Fruit fly (Drosophila melanogaster): ENCODE results near the gene CheB38a.

CheB38a gene

DNA sequence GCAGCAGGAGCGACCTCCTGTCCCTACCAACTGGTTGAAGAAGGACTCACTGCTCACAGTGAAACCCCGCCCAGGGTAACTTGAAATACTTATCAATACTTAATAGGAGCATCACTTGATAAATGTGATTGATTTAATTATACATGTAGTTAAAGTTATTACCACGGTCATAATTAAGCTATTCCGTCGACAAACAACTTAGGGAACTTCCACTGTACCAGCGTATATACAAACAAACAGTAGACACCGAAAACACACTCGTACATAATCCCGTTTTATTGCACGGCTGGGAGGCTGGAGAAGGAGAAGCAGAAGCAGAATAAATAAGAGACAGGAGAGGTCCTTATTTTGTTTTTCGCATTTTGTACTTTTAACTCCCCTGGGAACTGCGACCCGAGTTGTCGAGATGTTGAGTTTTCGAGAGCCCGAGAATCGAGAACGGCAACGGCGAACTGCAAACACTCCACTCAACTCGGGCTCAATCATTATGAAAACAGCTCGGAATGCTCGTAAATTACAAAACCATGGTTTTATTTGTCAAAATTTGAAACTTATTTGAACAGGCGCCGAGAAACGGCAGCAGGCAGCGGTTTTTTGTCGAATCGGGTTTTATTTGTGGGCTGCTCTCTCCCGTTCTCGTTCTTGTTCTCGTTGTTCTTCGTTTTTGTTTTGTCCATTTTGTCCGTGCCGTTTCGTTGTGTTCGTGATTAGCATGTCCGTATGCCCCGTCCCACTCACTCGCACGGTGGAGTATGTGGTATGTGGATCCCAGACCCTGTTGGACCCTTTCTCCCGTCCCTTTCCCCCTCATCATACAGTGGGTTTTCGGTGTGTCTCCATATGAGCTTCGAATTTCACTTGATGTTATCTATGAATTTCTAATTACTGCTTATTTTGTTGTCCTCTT, 18.1 kb downstream of the CheB38a start (continued):
- TF ChIP-seq en (GFP tag; optimal IDR thresholded peaks at IDR 0.05): peak; percentile 71
- TF ChIP-seq CG4360 (GFP tag; IDR thresholded peaks at IDR 0.05): peak; percentile 51; the same call in 1 of the 2 replicates
- peak; percentile 63 for TF ChIP-seq CG14050 (GFP tag; IDR thresholded peaks at IDR 0.05)
- peak; percentile 75 for TF ChIP-seq dmrt99B (tag; optimal IDR thresholded peaks at IDR 0.05)
- peak; percentile 62 for TF ChIP-seq CG12744 (GFP tag; optimal IDR thresholded peaks at IDR 0.05)
- peak; percentile 99 for TF ChIP-seq Med (GFP tag)
- 0 out of 2 replicates have a peak, but pooled peaks have one; percentile 21 for TF ChIP-seq wor (GFP tag; IDR thresholded peaks at IDR 0.05)
- TF ChIP-seq CG2875 (GFP tag; optimal IDR thresholded peaks at IDR 0.05): no peak
- TF ChIP-seq Oli (tag; optimal IDR thresholded peaks at IDR 0.05): peak; percentile 64
- peak; percentile 75 for TF ChIP-seq tgo (GFP tag; IDR thresholded peaks at IDR 0.05)
- TF ChIP-seq ara (GFP tag; IDR thresholded peaks at IDR 0.05): peak; percentile 73
- TF ChIP-seq gt (GFP tag; IDR thresholded peaks at IDR 0.05): no peak
- TF ChIP-seq fd3F (GFP tag; optimal IDR thresholded peaks at IDR 0.05): peak; percentile 66
- peak; percentile 68 for TF ChIP-seq CG33213 (GFP tag; optimal IDR thresholded peaks at IDR 0.05)
- TF ChIP-seq CG10147 (GFP tag; optimal IDR thresholded peaks at IDR 0.05): peak; percentile 78
- TF ChIP-seq Atf3 (GFP tag; optimal IDR thresholded peaks at IDR 0.05): peak; percentile 18
- TF ChIP-seq CG8290 (GFP tag; optimal IDR thresholded peaks at IDR 0.05): no peak
- TF ChIP-seq CG8290 (tag; optimal IDR thresholded peaks at IDR 0.05): peak in 1 of 2 experiments; percentile 96
- TF ChIP-seq Dad (GFP tag; optimal IDR thresholded peaks at IDR 0.05): peak; percentile 67
- TF ChIP-seq ro (GFP tag; IDR thresholded peaks at IDR 0.05): 0 out of 2 replicates have a peak, but pooled peaks have one; percentile 30
- TF ChIP-seq CG18619 (GFP tag; optimal IDR thresholded peaks at IDR 0.05): peak; percentile 66
- peak; percentile 72 for TF ChIP-seq CG11398 (GFP tag; optimal IDR thresholded peaks at IDR 0.05)
- no peak for TF ChIP-seq CG8359 (GFP tag; optimal IDR thresholded peaks at IDR 0.05; ENCODE audit: borderline replicate concordance)
- TF ChIP-seq CG6654 (GFP tag; optimal IDR thresholded peaks at IDR 0.05): peak; percentile 14
- TF ChIP-seq ham (GFP tag; IDR thresholded peaks at IDR 0.05): no peak
- TF ChIP-seq CG7556 (GFP tag; optimal IDR thresholded peaks at IDR 0.05): peak; percentile 86
- TF ChIP-seq CG14710 (tag; optimal IDR thresholded peaks at IDR 0.05): peak; percentile 36
- peak; percentile 36 for TF ChIP-seq CG8388 (GFP tag; optimal IDR thresholded peaks at IDR 0.05)
- no peak for TF ChIP-seq CG16813 (GFP tag; IDR thresholded peaks at IDR 0.05; ENCODE audit: partially characterized antibody)
- TF ChIP-seq Chrac-16 (GFP tag; optimal IDR thresholded peaks at IDR 0.05): peak; percentile 79
- peak; percentile 46 for TF ChIP-seq Six4 (GFP tag; optimal IDR thresholded peaks at IDR 0.05)
- peak; percentile 85 for TF ChIP-seq Meics (GFP tag; optimal IDR thresholded peaks at IDR 0.05)
- no peak for TF ChIP-seq GATAe (GFP tag; conservative IDR thresholded peaks at IDR 0.05)
- peak; percentile 23; the same call in 1 of the 2 replicates for TF ChIP-seq tna (GFP tag; IDR thresholded peaks at IDR 0.05; ENCODE audit: partially characterized antibody)
- peak; percentile 18 for TF ChIP-seq oc (tag; optimal IDR thresholded peaks at IDR 0.05)
- peak; percentile 37 for TF ChIP-seq CG8089 (GFP tag; optimal IDR thresholded peaks at IDR 0.05)
- TF ChIP-seq CG2129 (GFP tag; IDR thresholded peaks at IDR 0.05; ENCODE audit: partially characterized antibody): no peak
- peak; percentile 11 for TF ChIP-seq trem (tag; optimal IDR thresholded peaks at IDR 0.05)
- no peak for TF ChIP-seq bigmax (GFP tag; optimal IDR thresholded peaks at IDR 0.05)
- TF ChIP-seq D19B (GFP tag; optimal IDR thresholded peaks at IDR 0.05): peak; percentile 52
- TF ChIP-seq Hsf (GFP tag; optimal IDR thresholded peaks at IDR 0.05): peak; percentile 82
- peak; percentile 38 for TF ChIP-seq CG18011 (GFP tag; optimal IDR thresholded peaks at IDR 0.05)
- TF ChIP-seq chinmo (GFP tag; IDR thresholded peaks at IDR 0.05; ENCODE audit: partially characterized antibody): peak; percentile 70; the same call in 1 of the 4 replicates
- no peak for TF ChIP-seq pfk (GFP tag; optimal IDR thresholded peaks at IDR 0.05)
- no peak for TF ChIP-seq CG11723 (GFP tag; optimal IDR thresholded peaks at IDR 0.05)
- peak; percentile 75 for TF ChIP-seq rib (GFP tag; IDR thresholded peaks at IDR 0.05)
- no peak for TF ChIP-seq CG33557 (GFP tag; optimal IDR thresholded peaks at IDR 0.05)
- peak; percentile 56 for TF ChIP-seq CG10274 (GFP tag; optimal IDR thresholded peaks at IDR 0.05)

Data from whole organism, embryonic.